Fruit fly (Drosophila melanogaster) whole organism: Measurements from ENCODE around the gene CG32299.

Source experiments
- Dll ChIP-seq: fragments of >200 bp; optimal IDR thresholded peaks from 2 replicates; lab custom pipeline; 2017
- EcR ChIP-seq, 2 experiments: fragments of >200 bp; optimal IDR thresholded peaks; 2 replicates each; lab custom pipeline; 2017; ENCODE audit warnings: missing biosample characterization in 2 of 2, missing genetic modification characterization in 2 of 2, missing genetic modification reagents in 2 of 2
- psq ChIP-seq: fragments of >200 bp; optimal IDR thresholded peaks from 2 replicates; lab custom pipeline; 2017
- usp ChIP-seq: fragments of >200 bp; optimal IDR thresholded peaks from 2 replicates; lab custom pipeline; 2017; ENCODE audit warnings: missing biosample characterization, missing genetic modification characterization, mixed read lengths

- TF ChIP-seq usp (GFP tag; lab: Kevin White, UChicago) (no peak), EcR (GFP tag; optimal IDR thresholded peaks at IDR 0.05; lab: Kevin White, UChicago) (no peak), psq (no peak), Dll (lab: Kevin White, UChicago) (no peak)
Measured at dm6 chr3L:2428488-2429302, 37.9 kb upstream of the CG32299 start.
